Fruit fly (Drosophila melanogaster) whole organism, embryonic: ENCODE measurements around the gene kis.
A peak's percentile ranks its signal among the peaks of the same experiment; 100 is the strongest.

Experiments
- CG10267 ChIP-seq: fragments of 200-800 bp; sonication (Bioruptor generic); optimal IDR thresholded peaks from 2 replicates; lab custom pipeline; 2018; ENCODE audit warnings: missing biosample characterization, mild to moderate bottlenecking, missing genetic modification characterization, moderate library complexity
- CG11398 ChIP-seq: fragments of 200-800 bp; sonication (Bioruptor generic); optimal IDR thresholded peaks from 2 replicates; lab custom pipeline; 2016; ENCODE audit warnings: missing biosample characterization, missing genetic modification characterization
- CG14441 ChIP-seq: fragments of 200-800 bp; sonication (Bioruptor generic); IDR thresholded peaks from 2 replicates; pipeline ENCODE4 v1.3.6; 2022; ENCODE audit warnings: missing biosample characterization, missing genetic modification characterization
- MESR4 ChIP-seq: fragments of 200-800 bp; sonication (Bioruptor generic); optimal IDR thresholded peaks from 2 replicates; lab custom pipeline; 2018; ENCODE audit warnings: missing biosample characterization, mild to moderate bottlenecking, missing genetic modification characterization, moderate library complexity
- Poxn ChIP-seq: fragments of 200-800 bp; sonication (Bioruptor generic); IDR thresholded peaks from 2 replicates; pipeline ENCODE4 v1.3.6; 2022; ENCODE audit warnings: missing biosample characterization, missing genetic modification characterization
- Ssrp ChIP-seq: fragments of 200-800 bp; sonication (Bioruptor generic); optimal IDR thresholded peaks from 2 replicates; lab custom pipeline; 2018; ENCODE audit warnings: missing biosample characterization, mild to moderate bottlenecking, missing genetic modification characterization, moderate library complexity
- ems ChIP-seq: fragments of 200-800 bp; sonication (Bioruptor generic); optimal IDR thresholded peaks from 3 replicates; lab custom pipeline; 2016; ENCODE audit warnings: missing biosample characterization, missing genetic modification characterization
- pan ChIP-seq, 4 experiments: fragments of >200 bp in 3 of 4; fragments of 200-800 bp in 1 of 4; sonication (Bioruptor generic) in 1 of 4; optimal IDR thresholded peaks in 3 of 4; IDR thresholded peaks in 1 of 4; 2 replicates each; pipeline versions ENCODE4 v1.3.6 to Lab custom; 2017 to 2022; ENCODE audit warnings: missing biosample characterization in 2 of 4, missing genetic modification characterization in 2 of 4, mixed read lengths in 1 of 4
- trh ChIP-seq: fragments of 200-800 bp; sonication (Bioruptor generic); optimal IDR thresholded peaks from 2 replicates; lab custom pipeline; 2016; ENCODE audit warnings: missing biosample characterization, missing genetic modification characterization

dm6 chr2L:283071-283482 is 32.5 kb upstream of the kis start, which contains the start of gene CG11601:
- TF ChIP-seq ems (GFP tag; lab: Kevin White, UChicago): no peak
- no peak for TF ChIP-seq Poxn (GFP tag; lab: Robert Waterston, UW)
- 0 out of 2 replicates have a peak, but pooled peaks have one; percentile 26 for TF ChIP-seq CG14441 (GFP tag; lab: Robert Waterston, UW)
- no peak for TF ChIP-seq trh (GFP tag; lab: Kevin White, UChicago)
- TF ChIP-seq Ssrp (tag; lab: Kevin White, UChicago): peak; percentile 11
- TF ChIP-seq CG10267 (tag; lab: Kevin White, UChicago): no peak
- TF ChIP-seq pan (optimal IDR thresholded peaks at IDR 0.05; lab: Kevin White, UChicago): no peak
- TF ChIP-seq pan (GFP tag; optimal IDR thresholded peaks at IDR 0.05 in 1 of 2, IDR thresholded peaks at IDR 0.05 in 1 of 2): peak in 1 of 2 experiments; percentile 33
- TF ChIP-seq MESR4 (GFP tag; lab: Kevin White, UChicago): peak; percentile 30
- no peak for TF ChIP-seq CG11398
